Worm (Caenorhabditis elegans) whole organism, L4 larva: ENCODE results near the gene snf-9.

Experiments used
- F49E8.2 ChIP-seq: sonication (generic microtip); optimal IDR thresholded peaks from 2 replicates; lab custom pipeline; 2016; ENCODE audit warnings: missing compliant biosample characterization, mild to moderate bottlenecking, missing genetic modification characterization, borderline replicate concordance
- Y105C5A.15 ChIP-seq: fragments of 200-800 bp; sonication (Bioruptor generic); IDR thresholded peaks from 2 replicates; pipeline ENCODE4 v1.3.6; 2022; ENCODE audit warnings: missing genetic modification characterization, missing compliant biosample characterization
- Y75B8A.6 ChIP-seq: fragments of 200-800 bp; sonication (Bioruptor generic); IDR thresholded peaks from 2 replicates; pipeline ENCODE4 v1.3.6; 2022; ENCODE audit warnings: missing genetic modification reagents, missing genetic modification characterization, missing compliant biosample characterization
- ZK337.2 ChIP-seq: fragments of 200-800 bp; sonication (Bioruptor generic); IDR thresholded peaks from 2 replicates; pipeline ENCODE4 v1.3.6; 2022; ENCODE audit warnings: missing genetic modification reagents, missing genetic modification characterization, missing compliant biosample characterization
- aha-1 ChIP-seq: fragments of 150-350 bp; peaks from one replicate; lab custom pipeline; 2014; ENCODE audit warnings: missing biosample characterization, missing genetic modification characterization
- aly-2 ChIP-seq: sonication (generic microtip); optimal IDR thresholded peaks from 2 replicates; lab custom pipeline; 2018; ENCODE audit warnings: missing biosample characterization, missing genetic modification characterization
- ama-1 ChIP-seq: fragments of 150-350 bp; optimal IDR thresholded peaks from 2 replicates; lab custom pipeline; 2014; ENCODE audit warnings: inconsistent platforms, mixed read lengths
- attf-4 ChIP-seq: sonication (generic microtip); optimal IDR thresholded peaks from 3 replicates; lab custom pipeline; 2017; ENCODE audit warnings: missing biosample characterization, missing genetic modification characterization
- ceh-28 ChIP-seq: fragments of 150-350 bp; optimal IDR thresholded peaks from 2 replicates; lab custom pipeline; 2014; ENCODE audit warnings: missing biosample characterization, missing genetic modification reagents, missing genetic modification characterization
- ceh-32 ChIP-seq: sonication (generic microtip); optimal IDR thresholded peaks from 2 replicates; lab custom pipeline; 2016; ENCODE audit warnings: mild to moderate bottlenecking, missing genetic modification characterization, missing compliant biosample characterization; ENCODE audit not compliant: poor library complexity
- ceh-44 ChIP-seq: fragments of 200-800 bp; sonication (Bioruptor generic); IDR thresholded peaks from 2 replicates; pipeline ENCODE4 v1.3.6; 2022; ENCODE audit warnings: missing genetic modification reagents, missing genetic modification characterization, missing compliant biosample characterization
- ceh-82 ChIP-seq: sonication (generic microtip); optimal IDR thresholded peaks from 2 replicates; lab custom pipeline; 2017; ENCODE audit warnings: missing biosample characterization, missing genetic modification characterization
- cey-2 ChIP-seq: sonication (generic microtip); optimal IDR thresholded peaks from 3 replicates; lab custom pipeline; 2017; ENCODE audit warnings: missing genetic modification characterization, mild to moderate bottlenecking, missing compliant biosample characterization, antibody characterized with exemption, borderline replicate concordance; ENCODE audit not compliant: insufficient read depth
- daf-19 ChIP-seq: fragments of 200-800 bp; sonication (Bioruptor generic); conservative IDR thresholded peaks from 2 replicates; pipeline ENCODE4 v1.3.6; 2022; ENCODE audit warnings: missing genetic modification characterization, missing compliant biosample characterization
- duxl-1 ChIP-seq: sonication (generic microtip); optimal IDR thresholded peaks from 2 replicates; lab custom pipeline; 2016; ENCODE audit warnings: mild to moderate bottlenecking, missing genetic modification characterization, moderate library complexity, missing compliant biosample characterization; ENCODE audit not compliant: poor library complexity
- dve-1 ChIP-seq: sonication (generic microtip); optimal IDR thresholded peaks from 2 replicates; lab custom pipeline; 2017; ENCODE audit warnings: antibody characterized with exemption, mild to moderate bottlenecking, missing genetic modification characterization, missing compliant biosample characterization; ENCODE audit not compliant: insufficient read depth
- egl-43 ChIP-seq: fragments of 200-800 bp; sonication (Bioruptor generic); IDR thresholded peaks from 2 replicates; pipeline ENCODE4 v1.3.6; 2022; ENCODE audit warnings: missing genetic modification reagents, missing genetic modification characterization, missing compliant biosample characterization
- fos-1 ChIP-seq: fragments of 150-350 bp; optimal IDR thresholded peaks from 2 replicates; lab custom pipeline; 2014; ENCODE audit warnings: missing biosample characterization, missing genetic modification characterization
- hmg-1.1 ChIP-seq: fragments of 200-800 bp; sonication (Bioruptor generic); IDR thresholded peaks from 2 replicates; pipeline ENCODE4 v1.3.6; 2022; ENCODE audit warnings: missing genetic modification reagents, missing genetic modification characterization, missing compliant biosample characterization
- lin-1 ChIP-seq: fragments of 200-800 bp; sonication (Bioruptor generic); IDR thresholded peaks from 2 replicates; pipeline ENCODE4 v1.3.6; 2022; ENCODE audit warnings: missing genetic modification reagents, missing genetic modification characterization, missing compliant biosample characterization
- lin-13 ChIP-seq: fragments of 150-350 bp; optimal IDR thresholded peaks from 2 replicates; lab custom pipeline; 2014; ENCODE audit warnings: missing biosample characterization, missing genetic modification reagents, missing genetic modification characterization
- lin-38 ChIP-seq: fragments of 200-800 bp; sonication (Bioruptor generic); IDR thresholded peaks from 2 replicates; pipeline ENCODE4 v1.3.6; 2022; ENCODE audit warnings: missing genetic modification reagents, missing genetic modification characterization, missing compliant biosample characterization
- lin-39 ChIP-seq: fragments of 150-350 bp; optimal IDR thresholded peaks from 2 replicates; lab custom pipeline; 2014; ENCODE audit warnings: missing biosample characterization, missing genetic modification reagents, missing genetic modification characterization
- lsy-2 ChIP-seq, 2 experiments: fragments of 150-350 bp in 1 of 2; sonication (generic microtip) in 1 of 2; optimal IDR thresholded peaks; 2 replicates each; lab custom pipeline; 2014 to 2017; ENCODE audit warnings: missing biosample characterization in 2 of 2, missing genetic modification characterization in 2 of 2
- mdl-1 ChIP-seq, 2 experiments: fragments of 150-350 bp in 1 of 2; sonication (generic microtip) in 1 of 2; optimal IDR thresholded peaks; 2 replicates each; lab custom pipeline; 2014 to 2017; ENCODE audit warnings: missing biosample characterization in 2 of 2, missing genetic modification characterization in 2 of 2
- mep-1 ChIP-seq: fragments of 150-350 bp; sonication (generic microtip); optimal IDR thresholded peaks from 3 replicates; lab custom pipeline; 2014; ENCODE audit warnings: missing biosample characterization, missing genetic modification characterization
- mes-2 ChIP-seq: sonication (generic microtip); optimal IDR thresholded peaks from 2 replicates; lab custom pipeline; 2016; ENCODE audit warnings: missing genotype, mild to moderate bottlenecking, missing genetic modification characterization, missing compliant biosample characterization; ENCODE audit not compliant: poor library complexity, severe bottlenecking
- mxl-2 ChIP-seq: fragments of 200-800 bp; sonication (Bioruptor generic); conservative IDR thresholded peaks from 2 replicates; pipeline ENCODE4 v1.3.6; 2022; ENCODE audit warnings: missing genetic modification reagents, missing genetic modification characterization, missing compliant biosample characterization
- nhr-28 ChIP-seq: fragments of 150-350 bp; optimal IDR thresholded peaks from 2 replicates; lab custom pipeline; 2014; ENCODE audit warnings: missing biosample characterization, missing genetic modification characterization
- nhr-6 ChIP-seq: fragments of 150-350 bp; optimal IDR thresholded peaks from 2 replicates; lab custom pipeline; 2014; ENCODE audit warnings: missing biosample characterization, missing genetic modification characterization
- nhr-76 ChIP-seq: fragments of 150-350 bp; optimal IDR thresholded peaks from 2 replicates; lab custom pipeline; 2014; ENCODE audit warnings: missing biosample characterization, missing genetic modification characterization
- pha-4 ChIP-seq, 2 experiments: fragments of 150-350 bp in 1 of 2; fragments of 200-800 bp in 1 of 2; sonication (Bioruptor generic) in 1 of 2; IDR thresholded peaks in 1 of 2; optimal IDR thresholded peaks in 1 of 2; 2 replicates each; pipeline versions ENCODE4 v1.3.6 to Lab custom; 2014 to 2022; ENCODE audit warnings: missing genetic modification characterization in 2 of 2, missing genetic modification reagents in 2 of 2, missing biosample characterization in 1 of 2, missing compliant biosample characterization in 1 of 2
- php-3 ChIP-seq: fragments of 200-800 bp; sonication (Bioruptor generic); IDR thresholded peaks from 2 replicates; pipeline ENCODE4 v1.3.6; 2022; ENCODE audit warnings: missing genetic modification reagents, missing genetic modification characterization, missing compliant biosample characterization
- rbr-2 ChIP-seq: sonication (generic microtip); optimal IDR thresholded peaks from 2 replicates; lab custom pipeline; 2016; ENCODE audit warnings: missing genotype, missing genetic modification characterization, missing compliant biosample characterization
- saeg-2 ChIP-seq: fragments of 200-800 bp; sonication (Bioruptor generic); IDR thresholded peaks from 2 replicates; pipeline ENCODE4 v1.3.6; 2022; ENCODE audit warnings: missing genetic modification reagents, missing genetic modification characterization, missing compliant biosample characterization
- sdz-12 ChIP-seq: fragments of 200-800 bp; sonication (Bioruptor generic); optimal IDR thresholded peaks from 2 replicates; lab custom pipeline; 2018; ENCODE audit warnings: mild to moderate bottlenecking, missing genetic modification characterization, missing compliant biosample characterization
- snpc-1.2 ChIP-seq: fragments of 200-800 bp; sonication (Bioruptor generic); IDR thresholded peaks from 2 replicates; pipeline ENCODE4 v1.3.6; 2022; ENCODE audit warnings: missing genetic modification reagents, missing genetic modification characterization, missing compliant biosample characterization
- snpc-4 ChIP-seq: fragments of 150-350 bp; optimal IDR thresholded peaks from 2 replicates; lab custom pipeline; 2014; ENCODE audit warnings: missing biosample characterization, missing genetic modification characterization
- spr-3 ChIP-seq: fragments of 200-800 bp; sonication (Bioruptor generic); optimal IDR thresholded peaks from 2 replicates; lab custom pipeline; 2018; ENCODE audit warnings: mild to moderate bottlenecking, missing genetic modification characterization, missing compliant biosample characterization
- tag-97 ChIP-seq: fragments of 200-800 bp; sonication (Bioruptor generic); IDR thresholded peaks from 2 replicates; pipeline ENCODE4 v1.3.6; 2022; ENCODE audit warnings: missing genetic modification characterization, missing compliant biosample characterization
- tra-1 ChIP-seq: fragments of 200-800 bp; sonication (Bioruptor generic); IDR thresholded peaks from 2 replicates; pipeline ENCODE4 v1.3.6; 2022; ENCODE audit warnings: missing genetic modification reagents, missing genetic modification characterization, missing compliant biosample characterization
- unc-39 ChIP-seq: sonication (generic microtip); optimal IDR thresholded peaks from 2 replicates; lab custom pipeline; 2017; ENCODE audit warnings: missing biosample characterization, missing genetic modification characterization
- zfp-2 ChIP-seq: sonication (generic microtip); optimal IDR thresholded peaks from 2 replicates; lab custom pipeline; 2016; ENCODE audit warnings: mild to moderate bottlenecking, missing genetic modification characterization, missing compliant biosample characterization
- zip-2 ChIP-seq: fragments of 150-350 bp; optimal IDR thresholded peaks from 2 replicates; lab custom pipeline; 2014; ENCODE audit warnings: missing biosample characterization, missing genetic modification characterization

snf-9 gene

ce11 chrIV:17278861-17279591 lies 32.9 kb upstream of the snf-9 start, which contains the start of gene hsp-1 (continued):
- TF ChIP-seq sdz-12 (GFP tag; lab: Kevin White, UChicago) (no peak), mes-2 (tag; lab: Kevin White, UChicago) (no peak), spr-3 (no peak), duxl-1 (tag; lab: Kevin White, UChicago) (peak; percentile 4), aha-1 (tag; lab: Kevin White, UChicago) (peak; percentile 96), zfp-2 (tag; lab: Kevin White, UChicago) (no peak), zip-2 (no peak), ceh-44 (GFP tag; lab: Robert Waterston, UW) (no peak)

- TF ChIP-seq F49E8.2 (tag; lab: Kevin White, UChicago), result peak; percentile 37
- peak; percentile 14 for TF ChIP-seq mep-1 (tag; lab: Kevin White, UChicago)
- no peak for TF ChIP-seq snpc-4 (tag; lab: Kevin White, UChicago)
- 0 out of 2 replicates have a peak, but pooled peaks have one; percentile 4 for TF ChIP-seq tra-1
- TF ChIP-seq lin-38, result peak; percentile 27; the same call in 1 of the 2 replicates
- TF ChIP-seq lsy-2 (tag; optimal IDR thresholded peaks at IDR 0.05; lab: Kevin White, UChicago), result peak in 1 of 2 experiments; percentile 41
- no peak for TF ChIP-seq nhr-76 (tag; lab: Kevin White, UChicago)
- TF ChIP-seq nhr-28 (tag; lab: Kevin White, UChicago), result no peak
- TF ChIP-seq aly-2 (tag; lab: Kevin White, UChicago), result peak; percentile 81
- no peak for TF ChIP-seq duxl-1 (tag; lab: Kevin White, UChicago)
- 0 out of 2 replicates have a peak, but pooled peaks have one; percentile 50 for TF ChIP-seq egl-43 (GFP tag; lab: Robert Waterston, UW)
- no peak for TF ChIP-seq mdl-1 (tag; optimal IDR thresholded peaks at IDR 0.05; lab: Kevin White, UChicago)
- peak; percentile 34; the same call in 1 of the 2 replicates for TF ChIP-seq php-3 (GFP tag; lab: Robert Waterston, UW)
- no peak for TF ChIP-seq mxl-2 (GFP tag; lab: Robert Waterston, UW)
- TF ChIP-seq hmg-1.1 (GFP tag; lab: Robert Waterston, UW), result no peak
- no peak for TF ChIP-seq fos-1 (tag; lab: Kevin White, UChicago)
- no peak for TF ChIP-seq lin-39 (tag; lab: Kevin White, UChicago)
- no peak for TF ChIP-seq ama-1 (lab: Kevin White, UChicago)
- no peak for TF ChIP-seq dve-1 (tag; lab: Kevin White, UChicago)
- peak; percentile 15; the same call in 1 of the 2 replicates for TF ChIP-seq Y105C5A.15 (GFP tag; lab: Robert Waterston, UW)
- TF ChIP-seq saeg-2 (GFP tag; lab: Robert Waterston, UW), result 0 out of 2 replicates have a peak, but pooled peaks have one; percentile 32
- TF ChIP-seq zfp-2 (tag; lab: Kevin White, UChicago), result no peak
- TF ChIP-seq pha-4 (GFP tag; IDR thresholded peaks at IDR 0.05; lab: Robert Waterston, UW), result peak; percentile 73
- TF ChIP-seq pha-4 (tag; optimal IDR thresholded peaks at IDR 0.05; lab: Kevin White, UChicago), result no peak
- TF ChIP-seq tag-97 (GFP tag; lab: Robert Waterston, UW), result no peak
- TF ChIP-seq snpc-1.2 (GFP tag; lab: Robert Waterston, UW), result peak; percentile 75
- peak; percentile 36 for TF ChIP-seq aha-1 (tag; lab: Kevin White, UChicago)
- no peak for TF ChIP-seq ZK337.2 (GFP tag; lab: Robert Waterston, UW)
- no peak for TF ChIP-seq rbr-2 (tag; lab: Kevin White, UChicago)
- no peak for TF ChIP-seq zip-2
- TF ChIP-seq cey-2 (tag; lab: Kevin White, UChicago), result no peak
- TF ChIP-seq lin-13 (GFP tag; lab: Kevin White, UChicago), result peak; percentile 17
- TF ChIP-seq Y75B8A.6, result no peak
- no peak for TF ChIP-seq nhr-6 (tag; lab: Kevin White, UChicago)
- TF ChIP-seq ceh-32, result no peak
- peak; percentile 49; the same call in 1 of the 2 replicates for TF ChIP-seq daf-19 (GFP tag; lab: Robert Waterston, UW)
- TF ChIP-seq lin-1, result peak; percentile 74
- TF ChIP-seq mes-2 (tag; lab: Kevin White, UChicago), result no peak
- TF ChIP-seq ceh-28 (tag; lab: Kevin White, UChicago), result no peak
- TF ChIP-seq attf-4 (tag; lab: Kevin White, UChicago), result no peak
- TF ChIP-seq sdz-12 (GFP tag; lab: Kevin White, UChicago), result no peak
- no peak for TF ChIP-seq unc-39 (tag; lab: Kevin White, UChicago)
- no peak for TF ChIP-seq ceh-82 (tag; lab: Kevin White, UChicago)
Measured at ce11 chrIV:17279592-17280440, 32.1 kb upstream of the snf-9 start.
